Fruit fly (Drosophila melanogaster): ENCODE data around the gene CG1309.
A peak's percentile ranks its signal among the peaks of the same experiment; 100 is the strongest.

dm6 chr3L:4239442-4240322, 19.5 kb upstream of the CG1309 start, which contains the start of gene Sqor:
- TF ChIP-seq bab1 (GFP tag; optimal IDR thresholded peaks at IDR 0.05) = peak; percentile 90
- TF ChIP-seq toe (GFP tag; optimal IDR thresholded peaks at IDR 0.05) = peak; percentile 91
- peak; percentile 91 for TF ChIP-seq CG5204 (GFP tag; optimal IDR thresholded peaks at IDR 0.05)
- no peak for TF ChIP-seq cnc (optimal IDR thresholded peaks at IDR 0.05)
- no peak for TF ChIP-seq kay (GFP tag; ENCODE audit: borderline replicate concordance)
- peak; percentile 79 for TF ChIP-seq Crg-1 (GFP tag; optimal IDR thresholded peaks at IDR 0.05)
- peak; percentile 76 for TF ChIP-seq CG14711 (tag; optimal IDR thresholded peaks at IDR 0.05)
- peak; percentile 89 for TF ChIP-seq CG33017 (tag; optimal IDR thresholded peaks at IDR 0.05)
- peak; percentile 94 for TF ChIP-seq CG12768 (GFP tag; optimal IDR thresholded peaks at IDR 0.05)
- TF ChIP-seq CG7045 (GFP tag; optimal IDR thresholded peaks at IDR 0.05) = peak; percentile 92
- TF ChIP-seq CG11617 (GFP tag; optimal IDR thresholded peaks at IDR 0.05) = peak; percentile 97

Measured in whole organism, adult.